Worm (Caenorhabditis elegans) whole organism, L4 larva: Measurements from ENCODE around the gene K10B3.1.

Source experiments
- F37D6.2 ChIP-seq: sonication (generic microtip); optimal IDR thresholded peaks from 2 replicates; lab custom pipeline; 2016; ENCODE audit warnings: mild to moderate bottlenecking, missing genetic modification characterization, missing compliant biosample characterization
- F44E2.7 ChIP-seq: fragments of 200-800 bp; sonication (Bioruptor generic); IDR thresholded peaks from 2 replicates; pipeline ENCODE4 v2.1.2; 2022; ENCODE audit warnings: missing genetic modification characterization, missing compliant biosample characterization
- F49E8.2 ChIP-seq: sonication (generic microtip); optimal IDR thresholded peaks from 2 replicates; lab custom pipeline; 2016; ENCODE audit warnings: missing compliant biosample characterization, mild to moderate bottlenecking, missing genetic modification characterization, borderline replicate concordance
- Y48G9A.11 ChIP-seq: fragments of 200-800 bp; sonication (Bioruptor generic); IDR thresholded peaks from 2 replicates; pipeline ENCODE4 v1.3.6; 2022; ENCODE audit warnings: missing genetic modification reagents, missing genetic modification characterization, missing compliant biosample characterization
- Y75B8A.6 ChIP-seq: fragments of 200-800 bp; sonication (Bioruptor generic); IDR thresholded peaks from 2 replicates; pipeline ENCODE4 v1.3.6; 2022; ENCODE audit warnings: missing genetic modification reagents, missing genetic modification characterization, missing compliant biosample characterization
- aha-1 ChIP-seq: fragments of 150-350 bp; peaks from one replicate; lab custom pipeline; 2014; ENCODE audit warnings: missing biosample characterization, missing genetic modification characterization
- aly-2 ChIP-seq: sonication (generic microtip); optimal IDR thresholded peaks from 2 replicates; lab custom pipeline; 2018; ENCODE audit warnings: missing biosample characterization, missing genetic modification characterization
- ama-1 ChIP-seq: fragments of 150-350 bp; optimal IDR thresholded peaks from 2 replicates; lab custom pipeline; 2014; ENCODE audit warnings: inconsistent platforms, mixed read lengths
- ceh-82 ChIP-seq: sonication (generic microtip); optimal IDR thresholded peaks from 2 replicates; lab custom pipeline; 2017; ENCODE audit warnings: missing biosample characterization, missing genetic modification characterization
- daf-16 ChIP-seq, 3 experiments: sonication (generic microtip); optimal IDR thresholded peaks; 2 replicates each; lab custom pipeline; 2016 to 2017; ENCODE audit warnings: missing genetic modification characterization in 3 of 3, missing genetic modification reagents in 3 of 3, mild to moderate bottlenecking in 2 of 3, missing compliant biosample characterization in 2 of 3, missing biosample characterization in 1 of 3, moderate library complexity in 1 of 3
- dmd-6 ChIP-seq: fragments of 200-800 bp; sonication (Bioruptor generic); IDR thresholded peaks from 2 replicates; pipeline ENCODE4 v1.3.6; 2022; ENCODE audit warnings: missing genetic modification reagents, missing genetic modification characterization, missing compliant biosample characterization
- duxl-1 ChIP-seq: sonication (generic microtip); optimal IDR thresholded peaks from 2 replicates; lab custom pipeline; 2016; ENCODE audit warnings: mild to moderate bottlenecking, missing genetic modification characterization, moderate library complexity, missing compliant biosample characterization; ENCODE audit not compliant: poor library complexity
- egl-43 ChIP-seq: fragments of 200-800 bp; sonication (Bioruptor generic); IDR thresholded peaks from 2 replicates; pipeline ENCODE4 v1.3.6; 2022; ENCODE audit warnings: missing genetic modification reagents, missing genetic modification characterization, missing compliant biosample characterization
- fkh-10 ChIP-seq: fragments of 150-350 bp; optimal IDR thresholded peaks from 2 replicates; lab custom pipeline; 2014; ENCODE audit warnings: missing biosample characterization, missing genetic modification reagents, missing genetic modification characterization
- fos-1 ChIP-seq: fragments of 150-350 bp; optimal IDR thresholded peaks from 2 replicates; lab custom pipeline; 2014; ENCODE audit warnings: missing biosample characterization, missing genetic modification characterization
- hif-1 ChIP-seq, 2 experiments: sonication (generic microtip); optimal IDR thresholded peaks; 2 replicates each; lab custom pipeline; 2016 to 2017; ENCODE audit warnings: missing compliant biosample characterization in 2 of 2, missing genetic modification characterization in 2 of 2, missing genetic modification reagents in 2 of 2, missing genotype in 2 of 2, mild to moderate bottlenecking in 1 of 2
- hlh-11 ChIP-seq: fragments of 200-800 bp; sonication (Bioruptor generic); optimal IDR thresholded peaks from 2 replicates; lab custom pipeline; 2018; ENCODE audit warnings: mild to moderate bottlenecking, missing genetic modification characterization, missing compliant biosample characterization
- hlh-30 ChIP-seq: sonication (generic microtip); optimal IDR thresholded peaks from 2 replicates; lab custom pipeline; 2017; ENCODE audit warnings: antibody characterized with exemption, mild to moderate bottlenecking, missing genetic modification characterization, missing compliant biosample characterization; ENCODE audit not compliant: insufficient read depth
- hmg-1.1 ChIP-seq: fragments of 200-800 bp; sonication (Bioruptor generic); IDR thresholded peaks from 2 replicates; pipeline ENCODE4 v1.3.6; 2022; ENCODE audit warnings: missing genetic modification reagents, missing genetic modification characterization, missing compliant biosample characterization
- lim-7 ChIP-seq: fragments of 200-800 bp; sonication (Bioruptor generic); IDR thresholded peaks from 2 replicates; pipeline ENCODE4 v1.3.6; 2022; ENCODE audit warnings: missing genetic modification characterization, missing compliant biosample characterization
- lin-1 ChIP-seq: fragments of 200-800 bp; sonication (Bioruptor generic); IDR thresholded peaks from 2 replicates; pipeline ENCODE4 v1.3.6; 2022; ENCODE audit warnings: missing genetic modification reagents, missing genetic modification characterization, missing compliant biosample characterization
- lin-15B ChIP-seq: fragments of 150-350 bp; sonication (generic microtip); optimal IDR thresholded peaks from 3 replicates; lab custom pipeline; 2014; ENCODE audit warnings: missing biosample characterization, missing genetic modification characterization
- lin-39 ChIP-seq: fragments of 150-350 bp; optimal IDR thresholded peaks from 2 replicates; lab custom pipeline; 2014; ENCODE audit warnings: missing biosample characterization, missing genetic modification reagents, missing genetic modification characterization
- lir-3 ChIP-seq: sonication (generic microtip); optimal IDR thresholded peaks from 2 replicates; lab custom pipeline; 2016; ENCODE audit warnings: mild to moderate bottlenecking, missing genetic modification characterization, missing compliant biosample characterization
- lsy-2 ChIP-seq, 2 experiments: fragments of 150-350 bp in 1 of 2; sonication (generic microtip) in 1 of 2; optimal IDR thresholded peaks; 2 replicates each; lab custom pipeline; 2014 to 2017; ENCODE audit warnings: missing biosample characterization in 2 of 2, missing genetic modification characterization in 2 of 2
- madf-5 ChIP-seq, 2 experiments: fragments of 200-800 bp; sonication (Bioruptor generic); IDR thresholded peaks; 2 replicates each; pipeline ENCODE4 v1.3.6; 2022; ENCODE audit warnings: missing compliant biosample characterization in 2 of 2, missing genetic modification characterization in 2 of 2
- madf-9 ChIP-seq: fragments of 200-800 bp; sonication (Bioruptor generic); conservative IDR thresholded peaks from 2 replicates; pipeline ENCODE4 v1.3.6; 2022; ENCODE audit warnings: missing genetic modification reagents, missing genetic modification characterization, missing compliant biosample characterization
- mdt-29 ChIP-seq: fragments of 200-800 bp; sonication (Bioruptor generic); IDR thresholded peaks from 2 replicates; pipeline ENCODE4 v1.3.6; 2022; ENCODE audit warnings: missing genetic modification reagents, missing genetic modification characterization, missing compliant biosample characterization
- mes-2 ChIP-seq: sonication (generic microtip); optimal IDR thresholded peaks from 2 replicates; lab custom pipeline; 2016; ENCODE audit warnings: missing genotype, mild to moderate bottlenecking, missing genetic modification characterization, missing compliant biosample characterization; ENCODE audit not compliant: poor library complexity, severe bottlenecking
- nhr-10 ChIP-seq: fragments of 150-350 bp; optimal IDR thresholded peaks from 2 replicates; lab custom pipeline; 2014; ENCODE audit warnings: missing biosample characterization, missing genetic modification characterization
- nhr-102 ChIP-seq: sonication (generic microtip); optimal IDR thresholded peaks from 2 replicates; lab custom pipeline; 2016; ENCODE audit warnings: mild to moderate bottlenecking, missing genetic modification characterization, moderate library complexity, missing compliant biosample characterization
- nhr-111 ChIP-seq: fragments of 200-800 bp; sonication (Bioruptor generic); optimal IDR thresholded peaks from 2 replicates; lab custom pipeline; 2018; ENCODE audit warnings: mild to moderate bottlenecking, missing genetic modification characterization, missing compliant biosample characterization
- nhr-28 ChIP-seq: fragments of 150-350 bp; optimal IDR thresholded peaks from 2 replicates; lab custom pipeline; 2014; ENCODE audit warnings: missing biosample characterization, missing genetic modification characterization
- nhr-42 ChIP-seq: fragments of 200-800 bp; sonication (Bioruptor generic); IDR thresholded peaks from 2 replicates; pipeline ENCODE4 v1.3.6; 2022; ENCODE audit warnings: missing genetic modification characterization, missing compliant biosample characterization
- nhr-48 ChIP-seq: sonication (generic microtip); optimal IDR thresholded peaks from 2 replicates; lab custom pipeline; 2016; ENCODE audit warnings: mild to moderate bottlenecking, missing genetic modification characterization, missing compliant biosample characterization
- nhr-6 ChIP-seq: fragments of 150-350 bp; optimal IDR thresholded peaks from 2 replicates; lab custom pipeline; 2014; ENCODE audit warnings: missing biosample characterization, missing genetic modification characterization
- nhr-76 ChIP-seq: fragments of 150-350 bp; optimal IDR thresholded peaks from 2 replicates; lab custom pipeline; 2014; ENCODE audit warnings: missing biosample characterization, missing genetic modification characterization
- nhr-77 ChIP-seq: fragments of 150-350 bp; optimal IDR thresholded peaks from 2 replicates; lab custom pipeline; 2014; ENCODE audit warnings: missing biosample characterization, missing genetic modification characterization
- pha-4 ChIP-seq, 2 experiments: fragments of 150-350 bp in 1 of 2; fragments of 200-800 bp in 1 of 2; sonication (Bioruptor generic) in 1 of 2; IDR thresholded peaks in 1 of 2; optimal IDR thresholded peaks in 1 of 2; 2 replicates each; pipeline versions ENCODE4 v1.3.6 to Lab custom; 2014 to 2022; ENCODE audit warnings: missing genetic modification characterization in 2 of 2, missing genetic modification reagents in 2 of 2, missing biosample characterization in 1 of 2, missing compliant biosample characterization in 1 of 2
- php-3 ChIP-seq: fragments of 200-800 bp; sonication (Bioruptor generic); IDR thresholded peaks from 2 replicates; pipeline ENCODE4 v1.3.6; 2022; ENCODE audit warnings: missing genetic modification reagents, missing genetic modification characterization, missing compliant biosample characterization
- pqm-1 ChIP-seq: sonication (generic microtip); optimal IDR thresholded peaks from 2 replicates; lab custom pipeline; 2017; ENCODE audit warnings: missing biosample characterization, missing genetic modification characterization
- rbr-2 ChIP-seq: sonication (generic microtip); optimal IDR thresholded peaks from 2 replicates; lab custom pipeline; 2016; ENCODE audit warnings: missing genotype, missing genetic modification characterization, missing compliant biosample characterization
- tra-1 ChIP-seq: fragments of 200-800 bp; sonication (Bioruptor generic); IDR thresholded peaks from 2 replicates; pipeline ENCODE4 v1.3.6; 2022; ENCODE audit warnings: missing genetic modification reagents, missing genetic modification characterization, missing compliant biosample characterization
- unc-62 ChIP-seq, 3 experiments: fragments of 150-350 bp in 1 of 3; sonication (generic microtip); optimal IDR thresholded peaks in 2 of 3; peaks in 1 of 3; 1 replicate in 1 of 3; 2 replicates in 2 of 3; lab custom pipeline; 2014 to 2017; ENCODE audit warnings: missing biosample characterization in 3 of 3, missing genetic modification characterization in 3 of 3, missing genetic modification reagents in 3 of 3, missing genotype in 1 of 3
- zip-11 ChIP-seq: fragments of 200-800 bp; sonication (Bioruptor generic); IDR thresholded peaks from 2 replicates; pipeline ENCODE4 v1.3.6; 2022; ENCODE audit warnings: missing genetic modification characterization, missing compliant biosample characterization

K10B3.1 gene

ce11 chrX:3116033-3116876, 19.0 kb upstream of the K10B3.1 start, which contains the start of gene mai-1 (continued):
- TF ChIP-seq lir-3 (tag; lab: Kevin White, UChicago) (no peak), lin-39 (tag; lab: Kevin White, UChicago) (no peak), F37D6.2 (peak; percentile 27), lin-15B (no peak), madf-9 (peak; percentile 59; the same call in 1 of the 2 replicates), rbr-2 (peak; percentile 59), fos-1 (tag; lab: Kevin White, UChicago) (no peak), lin-1 (GFP tag; lab: Robert Waterston, UW) (no peak), lsy-2 (tag; optimal IDR thresholded peaks at IDR 0.05; lab: Kevin White, UChicago) (peak; percentile 7 to 24), nhr-10 (tag; lab: Kevin White, UChicago) (peak; percentile 28), nhr-76 (tag; lab: Kevin White, UChicago) (no peak), nhr-111 (GFP tag; lab: Kevin White, UChicago) (no peak), egl-43 (GFP tag; lab: Robert Waterston, UW) (peak; percentile 81), ama-1 (peak; percentile 62), F49E8.2 (no peak), pha-4 (GFP tag; IDR thresholded peaks at IDR 0.05; lab: Robert Waterston, UW) (no peak), pha-4 (tag; optimal IDR thresholded peaks at IDR 0.05; lab: Kevin White, UChicago) (no peak), unc-62 (GFP tag; optimal IDR thresholded peaks at IDR 0.05 in 1 of 2; lab: Kevin White, UChicago) (peak in 1 of 2 experiments; percentile 79), unc-62 (tag; optimal IDR thresholded peaks at IDR 0.05; lab: Kevin White, UChicago) (no peak), aly-2 (tag; lab: Kevin White, UChicago) (no peak), nhr-28 (tag; lab: Kevin White, UChicago) (peak; percentile 7), hmg-1.1 (GFP tag; lab: Robert Waterston, UW) (peak; percentile 88), pqm-1 (tag; lab: Kevin White, UChicago) (peak; percentile 29), F44E2.7 (GFP tag; lab: Robert Waterston, UW) (no peak), zip-11 (GFP tag; lab: Robert Waterston, UW) (no peak), duxl-1 (tag; lab: Kevin White, UChicago) (no peak), nhr-48 (tag; lab: Kevin White, UChicago) (peak; percentile 47), fkh-10 (GFP tag; lab: Kevin White, UChicago) (peak; percentile 42), aha-1 (tag; lab: Kevin White, UChicago) (peak; percentile 100), hlh-30 (tag; lab: Kevin White, UChicago) (no peak), madf-5 (GFP tag; IDR thresholded peaks at IDR 0.05; lab: Robert Waterston, UW) (0 out of 4 replicates have a peak, but pooled peaks of 1 of the 2 experiments have one; percentile 2), mes-2 (no peak), hif-1 (tag; optimal IDR thresholded peaks at IDR 0.05; lab: Kevin White, UChicago) (peak; percentile 95 to 100), nhr-6 (tag; lab: Kevin White, UChicago) (no peak), Y75B8A.6 (0 out of 2 replicates have a peak, but pooled peaks have one; percentile 40), nhr-42 (GFP tag; lab: Robert Waterston, UW) (0 out of 2 replicates have a peak, but pooled peaks have one; percentile 53), mdt-29 (GFP tag; lab: Robert Waterston, UW) (peak; percentile 7; the same call in 1 of the 2 replicates), Y48G9A.11 (GFP tag; lab: Robert Waterston, UW) (peak; percentile 45; the same call in 1 of the 2 replicates), lim-7 (GFP tag; lab: Robert Waterston, UW) (0 out of 2 replicates have a peak, but pooled peaks have one; percentile 23)

- TF ChIP-seq rbr-2: no peak
- TF ChIP-seq tra-1 (GFP tag; lab: Robert Waterston, UW): peak; percentile 72
- 0 out of 2 replicates have a peak, but pooled peaks have one; percentile 26 for TF ChIP-seq lin-1 (GFP tag; lab: Robert Waterston, UW)
- no peak for TF ChIP-seq nhr-76 (tag; lab: Kevin White, UChicago)
- peak; percentile 77 for TF ChIP-seq hlh-11 (tag; lab: Kevin White, UChicago)
- TF ChIP-seq aha-1 (tag; lab: Kevin White, UChicago): peak; percentile 88
- peak; percentile 40 for TF ChIP-seq duxl-1 (tag; lab: Kevin White, UChicago)
- 0 out of 2 replicates have a peak, but pooled peaks have one; percentile 24 for TF ChIP-seq pha-4 (GFP tag; IDR thresholded peaks at IDR 0.05; lab: Robert Waterston, UW)
- TF ChIP-seq pha-4 (tag; optimal IDR thresholded peaks at IDR 0.05; lab: Kevin White, UChicago): no peak
- TF ChIP-seq pqm-1 (tag; lab: Kevin White, UChicago): no peak
- TF ChIP-seq daf-16 (GFP tag; optimal IDR thresholded peaks at IDR 0.05; lab: Kevin White, UChicago): peak in 1 of 2 experiments; percentile 48
- TF ChIP-seq daf-16 (tag; optimal IDR thresholded peaks at IDR 0.05; lab: Kevin White, UChicago): peak; percentile 100
- TF ChIP-seq php-3 (GFP tag; lab: Robert Waterston, UW): peak; percentile 76
- TF ChIP-seq nhr-28 (tag; lab: Kevin White, UChicago): peak; percentile 74
- TF ChIP-seq nhr-102: peak; percentile 66
- peak; percentile 60; the same call in 1 of the 2 replicates for TF ChIP-seq mdt-29 (GFP tag; lab: Robert Waterston, UW)
- peak; percentile 13 for TF ChIP-seq hlh-30 (tag; lab: Kevin White, UChicago)
- peak; percentile 66 for TF ChIP-seq dmd-6
- TF ChIP-seq nhr-77 (tag; lab: Kevin White, UChicago): peak; percentile 13
- no peak for TF ChIP-seq ceh-82
These were observed 18.1 kb upstream of the K10B3.1 start for ce11 chrX:3117204-3117603.
